Worm (Caenorhabditis elegans): ENCODE measurements around the gene ptp-1.

- no peak for TF ChIP-seq unc-62 (GFP tag; optimal IDR thresholded peaks at IDR 0.05)
- TF ChIP-seq ama-1 (optimal IDR thresholded peaks at IDR 0.05): no peak
- no peak for TF ChIP-seq ama-1 (GFP tag; optimal IDR thresholded peaks at IDR 0.05)
These were observed 30.3 kb upstream of the ptp-1 start for ce11 chrIII:3560235-3560634.
